Fruit fly (Drosophila melanogaster) whole organism, embryonic: Measurements from ENCODE around the gene Jon25Bi.

Experiments
- Awh ChIP-seq: fragments of 200-800 bp; sonication (Bioruptor generic); IDR thresholded peaks from 2 replicates; pipeline ENCODE4, ENCODE4 v1.3.6; 2022; ENCODE audit warnings: missing biosample characterization, missing genetic modification characterization
- Bgb ChIP-seq: fragments of 200-800 bp; sonication (Bioruptor generic); IDR thresholded peaks from 2 replicates; pipeline ENCODE4 v1.3.6; 2022; ENCODE audit warnings: missing biosample characterization, missing genetic modification characterization; ENCODE audit not compliant: partially characterized antibody
- CG10147 ChIP-seq: fragments of 200-800 bp; sonication (Bioruptor generic); optimal IDR thresholded peaks from 2 replicates; lab custom pipeline; 2019; ENCODE audit warnings: missing biosample characterization, mild to moderate bottlenecking, missing genetic modification characterization, moderate library complexity
- CG11398 ChIP-seq: fragments of 200-800 bp; sonication (Bioruptor generic); optimal IDR thresholded peaks from 2 replicates; lab custom pipeline; 2016; ENCODE audit warnings: missing biosample characterization, missing genetic modification characterization
- CG12104 ChIP-seq: fragments of 200-800 bp; sonication (Bioruptor generic); optimal IDR thresholded peaks from 3 replicates; lab custom pipeline; 2016; ENCODE audit warnings: missing biosample characterization, missing genetic modification characterization
- CG13123 ChIP-seq: fragments of 200-800 bp; sonication (Bioruptor generic); optimal IDR thresholded peaks from 2 replicates; lab custom pipeline; 2016; ENCODE audit warnings: missing biosample characterization, missing genetic modification characterization
- CG13624 ChIP-seq: fragments of 200-800 bp; sonication (Bioruptor generic); optimal IDR thresholded peaks from 2 replicates; lab custom pipeline; 2016; ENCODE audit warnings: missing biosample characterization, missing genetic modification characterization
- CG15696 ChIP-seq: fragments of 200-800 bp; sonication (Bioruptor generic); optimal IDR thresholded peaks from 2 replicates; lab custom pipeline; 2019; ENCODE audit warnings: missing biosample characterization, mild to moderate bottlenecking, missing genetic modification characterization, moderate library complexity
- CG17359 ChIP-seq: fragments of 200-800 bp; sonication (Bioruptor generic); optimal IDR thresholded peaks from 3 replicates; lab custom pipeline; 2018; ENCODE audit warnings: missing biosample characterization, mild to moderate bottlenecking, missing genetic modification characterization, moderate library complexity
- CG2678 ChIP-seq: fragments of 200-800 bp; sonication (Bioruptor generic); optimal IDR thresholded peaks from 3 replicates; lab custom pipeline; 2019; ENCODE audit warnings: missing biosample characterization, mild to moderate bottlenecking, missing genetic modification characterization, moderate library complexity
- CG2712 ChIP-seq: fragments of 200-800 bp; optimal IDR thresholded peaks from 3 replicates; lab custom pipeline; 2019; ENCODE audit warnings: missing biosample characterization, mild to moderate bottlenecking, missing genetic modification characterization, moderate library complexity
- CG31224 ChIP-seq: fragments of 200-800 bp; sonication (Bioruptor generic); IDR thresholded peaks from 2 replicates; pipeline ENCODE4 v1.3.6; 2022; ENCODE audit warnings: missing biosample characterization, missing genetic modification characterization
- CG3726 ChIP-seq: fragments of 200-800 bp; sonication (Bioruptor generic); IDR thresholded peaks from 3 replicates; pipeline ENCODE4, ENCODE4 v1.3.6; 2022; ENCODE audit warnings: missing biosample characterization, missing genetic modification characterization
- CG4360 ChIP-seq: fragments of 200-800 bp; sonication (Bioruptor generic); IDR thresholded peaks from 2 replicates; pipeline ENCODE4 v1.3.6; 2022; ENCODE audit warnings: missing biosample characterization, missing genetic modification characterization
- CG4424 ChIP-seq: fragments of 200-800 bp; sonication (Bioruptor generic); optimal IDR thresholded peaks from 3 replicates; lab custom pipeline; 2016; ENCODE audit warnings: missing biosample characterization, missing genetic modification characterization
- CG5180 ChIP-seq: fragments of 200-800 bp; sonication (Bioruptor generic); optimal IDR thresholded peaks from 3 replicates; lab custom pipeline; 2017; ENCODE audit warnings: missing biosample characterization, missing genetic modification characterization, mild to moderate bottlenecking, moderate library complexity, missing genetic modification reagents
- CG7556 ChIP-seq: fragments of 200-800 bp; sonication (Bioruptor generic); optimal IDR thresholded peaks from 2 replicates; lab custom pipeline; 2017; ENCODE audit warnings: missing biosample characterization, mild to moderate bottlenecking, missing genetic modification characterization
- CG7987 ChIP-seq: fragments of 200-800 bp; sonication (Bioruptor generic); optimal IDR thresholded peaks from 2 replicates; lab custom pipeline; 2018; ENCODE audit warnings: missing biosample characterization, mild to moderate bottlenecking, missing genetic modification characterization, moderate library complexity
- CG8359 ChIP-seq: fragments of 200-800 bp; sonication (Bioruptor generic); optimal IDR thresholded peaks from 2 replicates; lab custom pipeline; 2017; ENCODE audit warnings: missing biosample characterization, mild to moderate bottlenecking, missing genetic modification characterization, borderline replicate concordance
- CG8388 ChIP-seq: fragments of 200-800 bp; sonication (Bioruptor generic); optimal IDR thresholded peaks from 2 replicates; lab custom pipeline; 2019; ENCODE audit warnings: missing biosample characterization, mild to moderate bottlenecking, missing genetic modification characterization, moderate library complexity
- Eip74EF ChIP-seq, 2 experiments: fragments of 200-800 bp in 1 of 2; fragments of >200 bp in 1 of 2; sonication (Bioruptor generic) in 1 of 2; optimal IDR thresholded peaks; 2 replicates each; lab custom pipeline; 2017 to 2019; ENCODE audit warnings: missing biosample characterization in 2 of 2, missing genetic modification characterization in 2 of 2, mild to moderate bottlenecking in 1 of 2, moderate library complexity in 1 of 2
- Fer2 ChIP-seq: fragments of 200-800 bp; sonication (Bioruptor generic); optimal IDR thresholded peaks from 2 replicates; lab custom pipeline; 2018; ENCODE audit warnings: missing biosample characterization, mild to moderate bottlenecking, missing genetic modification characterization, moderate library complexity
- H15 ChIP-seq: fragments of 200-800 bp; sonication (Bioruptor generic); IDR thresholded peaks from 3 replicates; pipeline ENCODE4 v1.3.6; 2022; ENCODE audit warnings: missing biosample characterization, missing genetic modification characterization
- Hand ChIP-seq: fragments of 200-800 bp; sonication (Bioruptor generic); optimal IDR thresholded peaks from 2 replicates; lab custom pipeline; 2017; ENCODE audit warnings: mild to moderate bottlenecking, missing biosample characterization, missing genetic modification reagents, missing genetic modification characterization
- MESR4 ChIP-seq: fragments of 200-800 bp; sonication (Bioruptor generic); optimal IDR thresholded peaks from 2 replicates; lab custom pipeline; 2018; ENCODE audit warnings: missing biosample characterization, mild to moderate bottlenecking, missing genetic modification characterization, moderate library complexity
- NFAT ChIP-seq: fragments of 200-800 bp; sonication (Bioruptor generic); IDR thresholded peaks from 2 replicates; pipeline ENCODE4 v1.3.6; 2022; ENCODE audit warnings: missing biosample characterization, missing genetic modification characterization
- Neu2 ChIP-seq: fragments of 200-800 bp; sonication (Bioruptor generic); optimal IDR thresholded peaks from 3 replicates; lab custom pipeline; 2016; ENCODE audit warnings: missing biosample characterization, missing genetic modification characterization, borderline replicate concordance
- Sox102F ChIP-seq: fragments of 200-800 bp; sonication (Bioruptor generic); optimal IDR thresholded peaks from 2 replicates; lab custom pipeline; 2018; ENCODE audit warnings: missing biosample characterization, mild to moderate bottlenecking, missing genetic modification characterization, moderate library complexity
- TFAM ChIP-seq: fragments of 200-800 bp; sonication (Bioruptor generic); optimal IDR thresholded peaks from 2 replicates; lab custom pipeline; 2017; ENCODE audit warnings: missing biosample characterization, missing genetic modification characterization, inconsistent platforms
- Trl ChIP-seq, 3 experiments: fragments of >200 bp in 2 of 3; fragments of 200-800 bp in 1 of 3; sonication (Bioruptor generic) in 1 of 3; optimal IDR thresholded peaks; 2 replicates in 1 of 3; 3 replicates in 2 of 3; lab custom pipeline; 2016 to 2017; ENCODE audit warnings: missing biosample characterization in 1 of 3, missing genetic modification characterization in 1 of 3
- Usf ChIP-seq: fragments of 200-800 bp; sonication (Bioruptor generic); optimal IDR thresholded peaks from 2 replicates; lab custom pipeline; 2017; ENCODE audit warnings: missing genotype, missing biosample characterization, missing genetic modification characterization
- ase ChIP-seq: fragments of 200-800 bp; sonication (Bioruptor generic); IDR thresholded peaks from 3 replicates; pipeline ENCODE4 v1.3.6; 2022; ENCODE audit warnings: missing biosample characterization, missing genetic modification characterization
- ato ChIP-seq: fragments of 200-800 bp; sonication (Bioruptor generic); IDR thresholded peaks from 2 replicates; pipeline ENCODE4 v1.3.6; 2022; ENCODE audit warnings: missing biosample characterization, missing genetic modification characterization; ENCODE audit not compliant: partially characterized antibody
- bbx ChIP-seq: fragments of 200-800 bp; sonication (Bioruptor generic); IDR thresholded peaks from 2 replicates; pipeline ENCODE4 v1.3.6; 2022; ENCODE audit warnings: missing biosample characterization, missing genetic modification characterization; ENCODE audit not compliant: partially characterized antibody
- btn ChIP-seq: fragments of 200-800 bp; sonication (Bioruptor generic); optimal IDR thresholded peaks from 2 replicates; lab custom pipeline; 2016; ENCODE audit warnings: missing biosample characterization, missing genetic modification characterization
- cwo ChIP-seq: fragments of 200-800 bp; sonication (Bioruptor generic); optimal IDR thresholded peaks from 3 replicates; lab custom pipeline; 2017; ENCODE audit warnings: missing biosample characterization, missing genetic modification characterization, mild to moderate bottlenecking, moderate library complexity, missing genetic modification reagents
- danr ChIP-seq: fragments of 200-800 bp; sonication (Bioruptor generic); IDR thresholded peaks from 2 replicates; pipeline ENCODE4 v1.3.6; 2022; ENCODE audit warnings: missing biosample characterization, missing genetic modification characterization
- dati ChIP-seq: fragments of 200-800 bp; sonication (Bioruptor generic); IDR thresholded peaks from 2 replicates; pipeline ENCODE4 v1.3.6; 2022; ENCODE audit warnings: missing biosample characterization, missing genetic modification characterization
- gro ChIP-seq: fragments of 200-800 bp; sonication (Bioruptor generic); optimal IDR thresholded peaks from 2 replicates; lab custom pipeline; 2016; ENCODE audit warnings: missing biosample characterization, missing genetic modification characterization
- klu ChIP-seq: fragments of 200-800 bp; sonication (Bioruptor generic); IDR thresholded peaks from 2 replicates; pipeline ENCODE4 v1.3.6; 2022; ENCODE audit warnings: missing biosample characterization, missing genetic modification characterization
- peb ChIP-seq: fragments of 200-800 bp; sonication (Bioruptor generic); IDR thresholded peaks from 2 replicates; pipeline ENCODE4 v1.3.6; 2022; ENCODE audit warnings: missing biosample characterization, missing genetic modification characterization
- phol ChIP-seq: fragments of 200-800 bp; sonication (Bioruptor generic); optimal IDR thresholded peaks from 3 replicates; lab custom pipeline; 2018; ENCODE audit warnings: missing biosample characterization, mild to moderate bottlenecking, missing genetic modification characterization, moderate library complexity
- pita ChIP-seq: fragments of 200-800 bp; sonication (Bioruptor generic); optimal IDR thresholded peaks from 2 replicates; lab custom pipeline; 2017; ENCODE audit warnings: missing biosample characterization, mild to moderate bottlenecking, missing genetic modification characterization
- rib ChIP-seq: fragments of 200-800 bp; sonication (Bioruptor generic); IDR thresholded peaks from 2 replicates; pipeline ENCODE4 v1.3.6; 2022; ENCODE audit warnings: missing biosample characterization, missing genetic modification characterization
- slp2 ChIP-seq: fragments of 200-800 bp; sonication (Bioruptor generic); optimal IDR thresholded peaks from 2 replicates; lab custom pipeline; 2016; ENCODE audit warnings: missing biosample characterization, missing genetic modification characterization
- stc ChIP-seq: fragments of 200-800 bp; sonication (Bioruptor generic); IDR thresholded peaks from 2 replicates; pipeline ENCODE4 v1.3.6; 2022; ENCODE audit warnings: missing biosample characterization, missing genetic modification characterization
- tx ChIP-seq: fragments of 200-800 bp; sonication (Bioruptor generic); optimal IDR thresholded peaks from 2 replicates; lab custom pipeline; 2016; ENCODE audit warnings: missing biosample characterization, missing genetic modification characterization
- wdn ChIP-seq: fragments of 200-800 bp; sonication (Bioruptor generic); IDR thresholded peaks from 2 replicates; pipeline ENCODE4 v1.3.6; 2022; ENCODE audit warnings: missing biosample characterization, missing genetic modification characterization

Jon25Bi gene

DNA sequence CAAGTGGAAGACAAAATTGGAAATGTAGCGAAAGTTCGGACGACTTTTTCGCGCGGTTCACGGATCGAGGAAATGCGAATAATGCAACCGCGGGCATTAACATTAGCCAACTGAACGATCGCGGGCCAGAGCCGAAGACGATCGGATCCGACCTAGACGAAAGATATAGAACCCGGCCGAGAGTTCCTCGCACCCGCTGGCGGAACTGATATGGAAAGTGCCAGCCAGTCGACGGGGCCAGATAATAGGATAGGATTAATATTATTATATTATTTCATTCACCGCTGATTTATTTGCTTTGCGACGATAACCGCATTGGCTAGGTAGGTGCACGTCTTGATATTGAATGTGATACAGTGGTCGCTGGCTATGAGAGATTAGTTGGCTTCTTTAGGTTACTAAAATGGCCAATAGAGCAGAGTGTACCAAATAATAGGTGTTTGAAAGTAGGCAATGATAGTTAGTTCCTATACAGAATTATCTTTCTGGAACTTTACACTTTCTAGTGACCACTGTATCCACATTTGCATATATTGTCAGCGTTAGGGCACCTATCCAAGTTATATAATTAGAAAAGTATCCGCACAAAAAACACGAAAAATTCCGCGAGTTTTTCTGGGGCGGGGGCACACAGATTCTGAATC is 44.6 kb upstream of the Jon25Bi start (continued):
- TF ChIP-seq CG7556 (GFP tag; lab: Kevin White, UChicago) (peak; percentile 27), ase (peak; percentile 67), slp2 (GFP tag; lab: Kevin White, UChicago) (peak; percentile 56), CG5180 (GFP tag; lab: Kevin White, UChicago) (peak; percentile 22), peb (GFP tag; lab: Robert Waterston, UW) (no peak), CG2678 (tag; lab: Kevin White, UChicago) (peak; percentile 77), Trl (optimal IDR thresholded peaks at IDR 0.05; lab: Kevin White, UChicago) (no peak), Trl (GFP tag; optimal IDR thresholded peaks at IDR 0.05; lab: Kevin White, UChicago) (peak; percentile 72), NFAT (GFP tag; lab: Robert Waterston, UW) (peak; percentile 66), CG31224 (peak; percentile 54; the same call in 1 of the 2 replicates), CG13123 (GFP tag; lab: Kevin White, UChicago) (peak; percentile 20), CG7987 (GFP tag; lab: Kevin White, UChicago) (no peak), CG10147 (GFP tag; lab: Kevin White, UChicago) (peak; percentile 41), Hand (peak; percentile 11), ato (no peak), CG17359 (peak; percentile 78), Fer2 (peak; percentile 40), Awh (GFP tag; lab: Robert Waterston, UW) (peak; percentile 56; the same call in 1 of the 2 replicates), CG8359 (peak; percentile 29), stc (GFP tag; lab: Robert Waterston, UW) (peak; percentile 64), danr (GFP tag; lab: Robert Waterston, UW) (0 out of 2 replicates have a peak, but pooled peaks have one; percentile 30), CG13624 (GFP tag; lab: Kevin White, UChicago) (peak; percentile 55), dati (0 out of 2 replicates have a peak, but pooled peaks have one; percentile 49), H15 (peak; percentile 57; the same call in 1 of the 3 replicates), CG4424 (peak; percentile 61), phol (tag; lab: Kevin White, UChicago) (peak; percentile 74), CG11398 (GFP tag; lab: Kevin White, UChicago) (no peak), CG4360 (GFP tag; lab: Robert Waterston, UW) (no peak), btn (peak; percentile 75), Usf (GFP tag; lab: Kevin White, UChicago) (peak; percentile 46), CG12104 (GFP tag; lab: Kevin White, UChicago) (peak; percentile 39), TFAM (GFP tag; lab: Kevin White, UChicago) (no peak), CG3726 (GFP tag; lab: Robert Waterston, UW) (0 out of 3 replicates have a peak, but pooled peaks have one; percentile 51), CG2712 (tag; lab: Kevin White, UChicago) (peak; percentile 72), rib (GFP tag; lab: Robert Waterston, UW) (peak; percentile 56; the same call in 1 of the 2 replicates), bbx (GFP tag; lab: Robert Waterston, UW) (no peak), MESR4 (GFP tag; lab: Kevin White, UChicago) (no peak), pita (no peak), CG8388 (GFP tag; lab: Kevin White, UChicago) (peak; percentile 51), Neu2 (GFP tag; lab: Kevin White, UChicago) (no peak), Sox102F (GFP tag; lab: Kevin White, UChicago) (peak; percentile 76), wdn (0 out of 2 replicates have a peak, but pooled peaks have one; percentile 56), gro (GFP tag; lab: Kevin White, UChicago) (peak; percentile 21), CG15696 (tag; lab: Kevin White, UChicago) (peak; percentile 76), Bgb (GFP tag; lab: Robert Waterston, UW) (no peak), klu (GFP tag; lab: Robert Waterston, UW) (0 out of 2 replicates have a peak, but pooled peaks have one; percentile 47), Eip74EF (GFP tag; optimal IDR thresholded peaks at IDR 0.05; lab: Kevin White, UChicago) (no peak), tx (GFP tag; lab: Kevin White, UChicago) (peak; percentile 22), cwo (GFP tag; lab: Kevin White, UChicago) (peak; percentile 41)
